Worm (Caenorhabditis elegans) whole organism, L1 larva: ENCODE data around the gene kle-2.
A peak's percentile ranks its signal among the peaks of the same experiment; 100 is the strongest.

ENCODE experiments used
- C34B4.2 ChIP-seq: sonication (generic microtip); optimal IDR thresholded peaks from 2 replicates; lab custom pipeline; 2017; ENCODE audit warnings: mild to moderate bottlenecking, missing genetic modification characterization, missing compliant biosample characterization
- ama-1 ChIP-seq: fragments of 150-350 bp; optimal IDR thresholded peaks from 2 replicates; lab custom pipeline; 2014
- ceh-90 ChIP-seq: sonication (generic microtip); optimal IDR thresholded peaks from 2 replicates; lab custom pipeline; 2016; ENCODE audit warnings: missing genetic modification characterization, missing compliant biosample characterization
- egl-27 ChIP-seq, 2 experiments: fragments of 150-350 bp in 1 of 2; sonication (generic microtip); optimal IDR thresholded peaks; 3 replicates each; lab custom pipeline; 2017 to 2018; ENCODE audit warnings: missing biosample characterization in 2 of 2, missing genetic modification characterization in 2 of 2, missing genetic modification reagents in 2 of 2
- hlh-4 ChIP-seq: sonication (generic microtip); optimal IDR thresholded peaks from 2 replicates; lab custom pipeline; 2016; ENCODE audit warnings: mild to moderate bottlenecking, missing genetic modification characterization, missing compliant biosample characterization
- lin-39 ChIP-seq: fragments of 150-350 bp; optimal IDR thresholded peaks from 2 replicates; lab custom pipeline; 2014; ENCODE audit warnings: missing biosample characterization, missing genetic modification reagents, missing genetic modification characterization
- nhr-237 ChIP-seq: fragments of 150-350 bp; optimal IDR thresholded peaks from 2 replicates; lab custom pipeline; 2014; ENCODE audit warnings: missing biosample characterization, missing genetic modification characterization
- nhr-76 ChIP-seq: sonication (generic microtip); optimal IDR thresholded peaks from 2 replicates; lab custom pipeline; 2017; ENCODE audit warnings: missing biosample characterization, missing genetic modification characterization
- nhr-77 ChIP-seq: fragments of 150-350 bp; optimal IDR thresholded peaks from 2 replicates; lab custom pipeline; 2014; ENCODE audit warnings: missing biosample characterization, missing genetic modification characterization
- snpc-4 ChIP-seq: fragments of 150-350 bp; optimal IDR thresholded peaks from 2 replicates; lab custom pipeline; 2014; ENCODE audit warnings: missing biosample characterization, missing genetic modification characterization
- snu-23 ChIP-seq: sonication (generic microtip); optimal IDR thresholded peaks from 2 replicates; lab custom pipeline; 2016; ENCODE audit warnings: missing genetic modification characterization, missing compliant biosample characterization
- sox-4 ChIP-seq: sonication (generic microtip); optimal IDR thresholded peaks from 2 replicates; lab custom pipeline; 2016; ENCODE audit warnings: missing genetic modification characterization, missing compliant biosample characterization
- unc-130 ChIP-seq: fragments of 150-350 bp; optimal IDR thresholded peaks from 2 replicates; lab custom pipeline; 2017; ENCODE audit warnings: missing biosample characterization, missing genetic modification characterization, inconsistent platforms
- zag-1 ChIP-seq: fragments of 150-350 bp; optimal IDR thresholded peaks from 2 replicates; lab custom pipeline; 2014; ENCODE audit warnings: missing biosample characterization, missing genetic modification characterization

- no peak for TF ChIP-seq lin-39 (tag; lab: Kevin White, UChicago)
- no peak for TF ChIP-seq snu-23
- no peak for TF ChIP-seq egl-27 (tag; optimal IDR thresholded peaks at IDR 0.05; lab: Kevin White, UChicago)
- no peak for TF ChIP-seq C34B4.2 (tag; lab: Kevin White, UChicago)
- no peak for TF ChIP-seq ceh-90 (tag; lab: Kevin White, UChicago)
- TF ChIP-seq nhr-237: no peak
- peak; percentile 45 for TF ChIP-seq ama-1 (lab: Kevin White, UChicago)
- TF ChIP-seq sox-4 (tag; lab: Kevin White, UChicago): no peak
- no peak for TF ChIP-seq zag-1 (tag; lab: Kevin White, UChicago)
- no peak for TF ChIP-seq nhr-76 (tag; lab: Kevin White, UChicago)
- no peak for TF ChIP-seq nhr-77 (tag; lab: Kevin White, UChicago)
- no peak for TF ChIP-seq snpc-4 (tag; lab: Kevin White, UChicago)
- no peak for TF ChIP-seq unc-130
- no peak for TF ChIP-seq hlh-4
These were observed 35.7 kb downstream of the kle-2 start for ce11 chrIII:7977224-7977623.
